Worm (Caenorhabditis elegans): ENCODE measurements around the gene nhr-177.

- no peak for TF ChIP-seq B0019.2 (GFP tag; conservative IDR thresholded peaks at IDR 0.05)
- no peak for TF ChIP-seq dpl-1 (GFP tag; optimal IDR thresholded peaks at IDR 0.05)
- TF ChIP-seq ets-4 (GFP tag; optimal IDR thresholded peaks at IDR 0.05), result no peak
- no peak for TF ChIP-seq hmg-20 (GFP tag; IDR thresholded peaks at IDR 0.05)
- no peak for TF ChIP-seq egrh-3 (GFP tag; IDR thresholded peaks at IDR 0.05)
- no peak for TF ChIP-seq rec-8 (tag; optimal IDR thresholded peaks at IDR 0.05)
These were observed 24.7 kb upstream of the nhr-177 start, which contains the start of gene F16B4.7 for ce11 chrV:1585411-1585810.
